Fruit fly (Drosophila melanogaster) whole organism, prepupa: ENCODE results near the gene Dus2.

ENCODE experiments used
- CG15336 ChIP-seq: fragments of 200-800 bp; sonication (Bioruptor generic); IDR thresholded peaks from 2 replicates; pipeline ENCODE4 v1.3.6; 2022; ENCODE audit warnings: missing biosample characterization, missing genetic modification characterization
- CG1621 ChIP-seq: fragments of 200-800 bp; sonication (Bioruptor generic); optimal IDR thresholded peaks from 3 replicates; lab custom pipeline; 2018; ENCODE audit warnings: missing biosample characterization, mild to moderate bottlenecking, missing genetic modification characterization
- CG16779 ChIP-seq: fragments of 200-800 bp; sonication (Bioruptor generic); optimal IDR thresholded peaks from 3 replicates; lab custom pipeline; 2017; ENCODE audit warnings: missing biosample characterization, mild to moderate bottlenecking, missing genetic modification characterization
- CG3032 ChIP-seq: fragments of 200-800 bp; optimal IDR thresholded peaks from 2 replicates; lab custom pipeline; 2019; ENCODE audit warnings: missing biosample characterization, mild to moderate bottlenecking, missing genetic modification characterization, moderate library complexity
- CG32006 ChIP-seq: fragments of 200-800 bp; sonication (Bioruptor generic); optimal IDR thresholded peaks from 3 replicates; lab custom pipeline; 2017; ENCODE audit warnings: missing biosample characterization, mild to moderate bottlenecking, missing genetic modification characterization
- CG34406 ChIP-seq: fragments of 200-800 bp; sonication (Bioruptor generic); optimal IDR thresholded peaks from 3 replicates; lab custom pipeline; 2016; ENCODE audit warnings: missing biosample characterization, missing genetic modification characterization
- CG6163 ChIP-seq: fragments of 200-800 bp; sonication (Bioruptor generic); IDR thresholded peaks from 3 replicates; pipeline ENCODE4 v1.3.6; 2022; ENCODE audit warnings: missing biosample characterization, missing genetic modification characterization
- CG6854 ChIP-seq: fragments of 200-800 bp; sonication (Bioruptor generic); optimal IDR thresholded peaks from 2 replicates; lab custom pipeline; 2017; ENCODE audit warnings: missing biosample characterization, mild to moderate bottlenecking, missing genetic modification characterization
- CG7368 ChIP-seq: fragments of 200-800 bp; sonication (Bioruptor generic); optimal IDR thresholded peaks from 3 replicates; lab custom pipeline; 2016; ENCODE audit warnings: missing biosample characterization, missing genetic modification characterization
- CG8119 ChIP-seq: fragments of 200-800 bp; sonication (Bioruptor generic); IDR thresholded peaks from 3 replicates; pipeline ENCODE4 v1.3.6; 2022; ENCODE audit warnings: missing biosample characterization, missing genetic modification characterization
- CG8319 ChIP-seq: fragments of 200-800 bp; sonication (Bioruptor generic); optimal IDR thresholded peaks from 3 replicates; lab custom pipeline; 2016; ENCODE audit warnings: missing biosample characterization, missing genetic modification characterization
- CG8632 ChIP-seq: fragments of 200-800 bp; sonication (Bioruptor generic); optimal IDR thresholded peaks from 3 replicates; lab custom pipeline; 2016; ENCODE audit warnings: missing biosample characterization, missing genetic modification characterization
- Eip78C ChIP-seq: fragments of 200-800 bp; sonication (Bioruptor generic); peaks from one replicate; lab custom pipeline; 2016; ENCODE audit warnings: missing biosample characterization, missing genetic modification characterization
- Ets21C ChIP-seq: fragments of 200-800 bp; sonication (Bioruptor generic); optimal IDR thresholded peaks from 3 replicates; lab custom pipeline; 2016; ENCODE audit warnings: missing biosample characterization, missing genetic modification characterization
- Ets96B ChIP-seq: fragments of 200-800 bp; optimal IDR thresholded peaks from 2 replicates; lab custom pipeline; 2019; ENCODE audit warnings: missing biosample characterization, mild to moderate bottlenecking, missing genetic modification characterization, moderate library complexity
- Gug ChIP-seq: fragments of 200-800 bp; sonication (Bioruptor generic); IDR thresholded peaks from 2 replicates; pipeline ENCODE4 v1.3.6; 2022; ENCODE audit warnings: missing biosample characterization, missing genetic modification characterization
- Hr38 ChIP-seq: sonication (Bioruptor generic); optimal IDR thresholded peaks from 2 replicates; lab custom pipeline; 2016; ENCODE audit warnings: missing biosample characterization, missing genetic modification characterization
- Hr4 ChIP-seq: fragments of 200-800 bp; sonication (Bioruptor generic); optimal IDR thresholded peaks from 3 replicates; lab custom pipeline; 2016; ENCODE audit warnings: missing biosample characterization, missing genetic modification characterization
- Lpt ChIP-seq: fragments of 200-800 bp; sonication (Bioruptor generic); optimal IDR thresholded peaks from 3 replicates; lab custom pipeline; 2016; ENCODE audit warnings: missing biosample characterization, missing genetic modification characterization
- Met ChIP-seq: fragments of 200-800 bp; sonication (Bioruptor generic); optimal IDR thresholded peaks from 3 replicates; lab custom pipeline; 2016; ENCODE audit warnings: missing biosample characterization, missing genetic modification characterization
- OdsH ChIP-seq: fragments of 200-800 bp; sonication (Bioruptor generic); optimal IDR thresholded peaks from 3 replicates; lab custom pipeline; 2016; ENCODE audit warnings: missing biosample characterization, missing genetic modification characterization
- Smox ChIP-seq: fragments of 200-800 bp; sonication (Bioruptor generic); optimal IDR thresholded peaks from 3 replicates; lab custom pipeline; 2016; ENCODE audit warnings: missing biosample characterization, missing genetic modification characterization
- Sox102F ChIP-seq: fragments of 200-800 bp; sonication (Bioruptor generic); optimal IDR thresholded peaks from 2 replicates; lab custom pipeline; 2016; ENCODE audit warnings: missing biosample characterization, mild to moderate bottlenecking, missing genetic modification characterization
- Sox15 ChIP-seq: fragments of 200-800 bp; sonication (Bioruptor generic); optimal IDR thresholded peaks from 3 replicates; lab custom pipeline; 2016; ENCODE audit warnings: missing biosample characterization, missing genetic modification characterization
- achi ChIP-seq: fragments of 200-800 bp; sonication (Bioruptor generic); optimal IDR thresholded peaks from 3 replicates; lab custom pipeline; 2016; ENCODE audit warnings: missing biosample characterization, missing genetic modification characterization
- cyc ChIP-seq: fragments of 200-800 bp; sonication (Bioruptor generic); optimal IDR thresholded peaks from 3 replicates; lab custom pipeline; 2016; ENCODE audit warnings: missing biosample characterization, missing genetic modification characterization
- dac ChIP-seq: fragments of 200-800 bp; sonication (Bioruptor generic); optimal IDR thresholded peaks from 2 replicates; lab custom pipeline; 2017; ENCODE audit warnings: missing biosample characterization, mild to moderate bottlenecking, missing genetic modification characterization
- dsx ChIP-seq: fragments of 200-800 bp; optimal IDR thresholded peaks from 3 replicates; lab custom pipeline; 2019; ENCODE audit warnings: missing biosample characterization, mild to moderate bottlenecking, missing genetic modification characterization, moderate library complexity; ENCODE audit not compliant: poor library complexity, severe bottlenecking
- eg ChIP-seq: fragments of 200-800 bp; sonication (Bioruptor generic); IDR thresholded peaks from 3 replicates; pipeline ENCODE4 v1.3.6; 2022; ENCODE audit warnings: missing biosample characterization, missing genetic modification characterization
- esn ChIP-seq: fragments of 200-800 bp; sonication (Bioruptor generic); optimal IDR thresholded peaks from 2 replicates; lab custom pipeline; 2016; ENCODE audit warnings: missing biosample characterization, mild to moderate bottlenecking, missing genetic modification characterization, moderate library complexity
- fd59A ChIP-seq: fragments of 200-800 bp; sonication (Bioruptor generic); optimal IDR thresholded peaks from 2 replicates; lab custom pipeline; 2017; ENCODE audit warnings: missing biosample characterization, mild to moderate bottlenecking, missing genetic modification characterization, missing genetic modification reagents
- fd85E ChIP-seq: fragments of 200-800 bp; sonication (Bioruptor generic); optimal IDR thresholded peaks from 3 replicates; lab custom pipeline; 2016; ENCODE audit warnings: missing biosample characterization, missing genetic modification characterization
- lz ChIP-seq: fragments of 200-800 bp; sonication (Bioruptor generic); optimal IDR thresholded peaks from 3 replicates; lab custom pipeline; 2016; ENCODE audit warnings: missing biosample characterization, missing genetic modification characterization
- net ChIP-seq: fragments of 200-800 bp; sonication (Bioruptor generic); optimal IDR thresholded peaks from 3 replicates; lab custom pipeline; 2016; ENCODE audit warnings: missing biosample characterization, missing genetic modification characterization
- pdm3 ChIP-seq: fragments of 200-800 bp; sonication (Bioruptor generic); optimal IDR thresholded peaks from 3 replicates; lab custom pipeline; 2016; ENCODE audit warnings: missing biosample characterization, missing genetic modification characterization
- salr ChIP-seq, 2 experiments: fragments of 200-800 bp; sonication (Bioruptor generic); optimal IDR thresholded peaks; 3 replicates each; lab custom pipeline; 2016 to 2018; ENCODE audit warnings: missing biosample characterization in 2 of 2, missing genetic modification characterization in 2 of 2, mild to moderate bottlenecking in 1 of 2
- spab ChIP-seq: fragments of 200-800 bp; sonication (Bioruptor generic); optimal IDR thresholded peaks from 2 replicates; lab custom pipeline; 2017; ENCODE audit warnings: missing biosample characterization, mild to moderate bottlenecking, missing genetic modification characterization, missing genetic modification reagents
- ss ChIP-seq, 2 experiments: fragments of 200-800 bp; sonication (Bioruptor generic); optimal IDR thresholded peaks; 2 replicates in 1 of 2; 3 replicates in 1 of 2; lab custom pipeline; 2017 to 2018; ENCODE audit warnings: mild to moderate bottlenecking in 2 of 2, missing biosample characterization in 2 of 2, missing genetic modification characterization in 2 of 2, moderate library complexity in 1 of 2
- svp ChIP-seq: fragments of 200-800 bp; sonication (Bioruptor generic); peaks from one replicate; lab custom pipeline; 2016; ENCODE audit warnings: missing biosample characterization, missing genetic modification characterization
- topi ChIP-seq: fragments of 200-800 bp; sonication (Bioruptor generic); optimal IDR thresholded peaks from 3 replicates; lab custom pipeline; 2016; ENCODE audit warnings: missing biosample characterization, missing genetic modification characterization

Dus2 gene

DNA sequence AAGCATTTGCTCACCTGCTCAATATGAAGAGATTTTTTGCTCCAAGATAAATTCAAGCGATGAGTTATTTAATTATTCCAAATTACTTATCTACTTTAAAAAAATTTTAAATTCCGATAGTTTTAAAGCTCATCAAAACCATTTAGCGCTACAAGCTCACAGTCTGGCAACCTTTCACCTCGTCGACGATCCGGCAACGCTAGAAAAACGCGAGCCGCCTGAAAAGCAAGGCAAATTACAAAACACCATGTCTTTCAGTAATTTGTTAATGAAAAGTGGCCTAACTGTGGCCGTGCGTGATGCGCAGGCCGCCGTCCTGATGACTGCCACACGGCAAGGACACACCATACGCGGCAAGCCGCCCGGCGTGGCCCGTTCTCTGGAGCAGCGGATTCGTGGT, 11.7 kb upstream of the Dus2 start, which contains the start of gene mRpL38:
Gene mRpL38 (plus strand): TSS at position 197 of the 400 bp plus-strand sequence.
- peak; percentile 26 for TF ChIP-seq svp (GFP tag; lab: Kevin White, UChicago)
- no peak for TF ChIP-seq OdsH (GFP tag; lab: Kevin White, UChicago)
- no peak for TF ChIP-seq Met (GFP tag; lab: Kevin White, UChicago)

DNA sequence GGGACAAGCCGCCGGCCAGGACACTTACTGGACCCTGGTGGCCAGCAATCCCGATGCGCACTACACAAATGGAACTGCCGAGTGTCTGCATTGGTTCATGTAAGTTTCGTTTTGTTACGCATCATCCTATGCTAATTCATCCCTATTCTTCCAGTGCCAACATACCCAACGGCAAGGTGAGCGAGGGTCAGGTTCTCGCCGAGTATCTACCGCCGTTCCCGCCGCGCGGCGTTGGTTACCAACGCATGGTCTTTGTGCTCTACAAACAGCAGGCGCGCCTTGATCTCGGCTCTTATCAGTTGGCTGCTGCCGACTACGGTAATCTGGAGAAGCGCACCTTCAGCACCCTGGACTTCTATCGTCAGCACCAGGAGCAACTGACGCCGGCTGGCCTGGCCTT, 10.7 kb upstream of the Dus2 start:
- TF ChIP-seq CG32006: no peak
- peak; percentile 94 for TF ChIP-seq svp (GFP tag; lab: Kevin White, UChicago)

DNA sequence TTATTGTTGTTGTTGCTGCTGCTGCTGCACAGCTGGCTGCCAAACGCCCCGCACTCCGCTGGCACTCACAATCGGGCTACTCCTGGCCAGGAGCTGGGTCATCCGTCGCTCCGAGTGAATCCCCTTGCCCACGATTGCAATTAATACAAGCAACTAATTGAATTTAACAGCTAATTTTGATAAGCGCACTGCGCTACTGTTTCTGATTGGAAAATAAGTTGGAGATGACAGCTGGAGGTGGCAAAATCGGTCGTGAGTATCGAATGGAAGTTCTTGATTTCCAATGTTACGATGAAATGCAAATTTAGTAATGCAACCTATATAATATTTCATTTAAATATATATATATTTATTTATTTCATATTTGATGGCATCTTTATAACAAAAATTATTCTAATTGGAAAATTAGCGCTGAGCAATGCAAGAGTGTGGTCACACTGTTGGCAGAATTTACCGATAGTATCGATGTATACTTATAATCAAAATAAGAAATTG, 3.9 kb upstream of the Dus2 start, which contains the start of gene CG42271:
Gene CG42271 (minus strand): TSS at position 224 of the 495 bp plus-strand sequence.
- TF ChIP-seq CG16779 (tag; lab: Kevin White, UChicago) (no peak), Sox15 (no peak), CG8119 (GFP tag; lab: Robert Waterston, UW) (no peak), dsx (GFP tag; lab: Kevin White, UChicago) (peak; percentile 93), fd59A (GFP tag; lab: Kevin White, UChicago) (no peak), cyc (no peak), Eip78C (GFP tag; lab: Kevin White, UChicago) (no peak), dac (no peak), Ets96B (tag; lab: Kevin White, UChicago) (no peak), svp (GFP tag; lab: Kevin White, UChicago) (peak; percentile 67), Lpt (GFP tag; lab: Kevin White, UChicago) (no peak), CG6163 (GFP tag; lab: Robert Waterston, UW) (no peak), CG1621 (tag; lab: Kevin White, UChicago) (no peak), eg (0 out of 3 replicates have a peak, but pooled peaks have one; percentile 26), salr (GFP tag; optimal IDR thresholded peaks at IDR 0.05; lab: Kevin White, UChicago) (no peak), pdm3 (GFP tag; lab: Kevin White, UChicago) (no peak), achi (no peak), Hr4 (GFP tag; lab: Kevin White, UChicago) (no peak), Ets21C (no peak), esn (peak; percentile 21), lz (peak; percentile 28), net (GFP tag; lab: Kevin White, UChicago) (no peak), CG3032 (peak; percentile 15), CG15336 (GFP tag; lab: Robert Waterston, UW) (no peak), CG34406 (GFP tag; lab: Kevin White, UChicago) (peak; percentile 26)

DNA sequence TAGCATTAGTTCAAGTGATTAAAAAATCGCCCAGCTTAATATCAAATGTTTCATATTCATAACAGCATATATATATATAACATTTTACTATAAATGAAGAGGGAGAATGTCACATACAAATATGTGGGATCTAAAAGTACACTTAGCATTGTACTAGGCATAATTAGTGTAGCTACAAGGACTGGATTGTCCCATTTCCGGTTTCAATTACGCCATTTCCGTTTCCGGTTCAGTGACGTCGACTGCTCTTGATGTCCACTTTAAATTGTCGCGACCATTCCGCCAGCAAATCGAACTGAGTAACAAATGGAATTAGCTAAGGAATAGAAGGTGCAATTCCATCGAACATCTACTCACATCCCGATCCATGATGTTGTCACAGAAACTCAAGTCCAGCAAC, 3.3 kb upstream of the Dus2 start:
- TF ChIP-seq topi (GFP tag; lab: Kevin White, UChicago): no peak
- TF ChIP-seq spab (GFP tag; lab: Kevin White, UChicago): no peak
- TF ChIP-seq CG7368: no peak
- no peak for TF ChIP-seq Gug (GFP tag; lab: Robert Waterston, UW)
- no peak for TF ChIP-seq Smox (GFP tag; lab: Kevin White, UChicago)
- TF ChIP-seq Sox102F (GFP tag; lab: Kevin White, UChicago): no peak
- no peak for TF ChIP-seq CG15336 (GFP tag; lab: Robert Waterston, UW)
- no peak for TF ChIP-seq Hr38 (GFP tag; lab: Kevin White, UChicago)
- TF ChIP-seq Lpt (GFP tag; lab: Kevin White, UChicago): no peak
- no peak for TF ChIP-seq CG8632 (GFP tag; lab: Kevin White, UChicago)
- TF ChIP-seq CG8319 (GFP tag; lab: Kevin White, UChicago): no peak
- no peak for TF ChIP-seq fd85E (GFP tag; lab: Kevin White, UChicago)
- TF ChIP-seq CG6854 (GFP tag; lab: Kevin White, UChicago): peak; percentile 4
- no peak for TF ChIP-seq ss (GFP tag; optimal IDR thresholded peaks at IDR 0.05; lab: Kevin White, UChicago)
- TF ChIP-seq esn: no peak
- TF ChIP-seq CG3032: no peak
- TF ChIP-seq Eip78C (GFP tag; lab: Kevin White, UChicago): peak; percentile 13
- TF ChIP-seq, all 60 proteins: peak for 2
